Fruit fly (Drosophila melanogaster) whole organism, prepupa: Measurements from ENCODE around the gene CG9536.

Source experiments
- Blimp-1 ChIP-seq: fragments of 200-800 bp; sonication (Bioruptor generic); optimal IDR thresholded peaks from 3 replicates; lab custom pipeline; 2017; ENCODE audit warnings: missing biosample characterization, missing genetic modification characterization, mild to moderate bottlenecking, moderate library complexity, missing genetic modification reagents
- CG10631 ChIP-seq: fragments of 200-800 bp; sonication (Bioruptor generic); optimal IDR thresholded peaks from 2 replicates; lab custom pipeline; 2016; ENCODE audit warnings: missing biosample characterization, missing genetic modification characterization
- CG10669 ChIP-seq: fragments of 200-800 bp; sonication (Bioruptor generic); optimal IDR thresholded peaks from 3 replicates; lab custom pipeline; 2018; ENCODE audit warnings: missing biosample characterization, mild to moderate bottlenecking, missing genetic modification characterization, moderate library complexity
- CG11902 ChIP-seq: fragments of 200-800 bp; sonication (Bioruptor generic); optimal IDR thresholded peaks from 3 replicates; lab custom pipeline; 2016; ENCODE audit warnings: missing biosample characterization, missing genetic modification characterization
- CG15336 ChIP-seq: fragments of 200-800 bp; sonication (Bioruptor generic); IDR thresholded peaks from 2 replicates; pipeline ENCODE4 v1.3.6; 2022; ENCODE audit warnings: missing biosample characterization, missing genetic modification characterization
- CG1621 ChIP-seq: fragments of 200-800 bp; sonication (Bioruptor generic); optimal IDR thresholded peaks from 3 replicates; lab custom pipeline; 2018; ENCODE audit warnings: missing biosample characterization, mild to moderate bottlenecking, missing genetic modification characterization
- CG16779 ChIP-seq: fragments of 200-800 bp; sonication (Bioruptor generic); optimal IDR thresholded peaks from 3 replicates; lab custom pipeline; 2017; ENCODE audit warnings: missing biosample characterization, mild to moderate bottlenecking, missing genetic modification characterization
- CG31627 ChIP-seq: fragments of 200-800 bp; sonication (Bioruptor generic); optimal IDR thresholded peaks from 3 replicates; lab custom pipeline; 2016; ENCODE audit warnings: missing biosample characterization, missing genetic modification characterization
- CG34406 ChIP-seq: fragments of 200-800 bp; sonication (Bioruptor generic); optimal IDR thresholded peaks from 3 replicates; lab custom pipeline; 2016; ENCODE audit warnings: missing biosample characterization, missing genetic modification characterization
- CG3919 ChIP-seq: fragments of 200-800 bp; sonication (Bioruptor generic); optimal IDR thresholded peaks from 3 replicates; lab custom pipeline; 2016; ENCODE audit warnings: missing biosample characterization, missing genetic modification characterization
- CG6163 ChIP-seq: fragments of 200-800 bp; sonication (Bioruptor generic); IDR thresholded peaks from 3 replicates; pipeline ENCODE4 v1.3.6; 2022; ENCODE audit warnings: missing biosample characterization, missing genetic modification characterization
- CG6276 ChIP-seq: fragments of 200-800 bp; sonication (Bioruptor generic); optimal IDR thresholded peaks from 2 replicates; lab custom pipeline; 2017; ENCODE audit warnings: missing biosample characterization, mild to moderate bottlenecking, missing genetic modification characterization
- CG6792 ChIP-seq: fragments of 200-800 bp; sonication (Bioruptor generic); optimal IDR thresholded peaks from 3 replicates; lab custom pipeline; 2016; ENCODE audit warnings: missing biosample characterization, missing genetic modification characterization
- CG6808 ChIP-seq: fragments of 200-800 bp; sonication (Bioruptor generic); optimal IDR thresholded peaks from 3 replicates; lab custom pipeline; 2017; ENCODE audit warnings: missing biosample characterization, missing genetic modification characterization, mild to moderate bottlenecking, moderate library complexity, missing genetic modification reagents
- CG6854 ChIP-seq: fragments of 200-800 bp; sonication (Bioruptor generic); optimal IDR thresholded peaks from 2 replicates; lab custom pipeline; 2017; ENCODE audit warnings: missing biosample characterization, mild to moderate bottlenecking, missing genetic modification characterization
- CG7368 ChIP-seq: fragments of 200-800 bp; sonication (Bioruptor generic); optimal IDR thresholded peaks from 3 replicates; lab custom pipeline; 2016; ENCODE audit warnings: missing biosample characterization, missing genetic modification characterization
- CG8319 ChIP-seq: fragments of 200-800 bp; sonication (Bioruptor generic); optimal IDR thresholded peaks from 3 replicates; lab custom pipeline; 2016; ENCODE audit warnings: missing biosample characterization, missing genetic modification characterization
- CG8632 ChIP-seq: fragments of 200-800 bp; sonication (Bioruptor generic); optimal IDR thresholded peaks from 3 replicates; lab custom pipeline; 2016; ENCODE audit warnings: missing biosample characterization, missing genetic modification characterization
- CG9139 ChIP-seq: fragments of 200-800 bp; sonication (Bioruptor generic); optimal IDR thresholded peaks from 3 replicates; lab custom pipeline; 2017; ENCODE audit warnings: missing biosample characterization, mild to moderate bottlenecking, missing genetic modification characterization
- Eip75B ChIP-seq: fragments of 200-800 bp; sonication (Bioruptor generic); optimal IDR thresholded peaks from 3 replicates; lab custom pipeline; 2016; ENCODE audit warnings: missing biosample characterization, missing genetic modification characterization
- Eip78C ChIP-seq: fragments of 200-800 bp; sonication (Bioruptor generic); peaks from one replicate; lab custom pipeline; 2016; ENCODE audit warnings: missing biosample characterization, missing genetic modification characterization
- Eip93F ChIP-seq: fragments of 200-800 bp; sonication (Bioruptor generic); optimal IDR thresholded peaks from 2 replicates; lab custom pipeline; 2016; ENCODE audit warnings: missing biosample characterization, mild to moderate bottlenecking, missing genetic modification characterization
- Hr38 ChIP-seq: sonication (Bioruptor generic); optimal IDR thresholded peaks from 2 replicates; lab custom pipeline; 2016; ENCODE audit warnings: missing biosample characterization, missing genetic modification characterization
- Hr39 ChIP-seq: fragments of 200-800 bp; sonication (Bioruptor generic); optimal IDR thresholded peaks from 2 replicates; lab custom pipeline; 2016; ENCODE audit warnings: missing biosample characterization, missing genetic modification characterization
- Hr4 ChIP-seq: fragments of 200-800 bp; sonication (Bioruptor generic); optimal IDR thresholded peaks from 3 replicates; lab custom pipeline; 2016; ENCODE audit warnings: missing biosample characterization, missing genetic modification characterization
- Lpt ChIP-seq: fragments of 200-800 bp; sonication (Bioruptor generic); optimal IDR thresholded peaks from 3 replicates; lab custom pipeline; 2016; ENCODE audit warnings: missing biosample characterization, missing genetic modification characterization
- Met ChIP-seq: fragments of 200-800 bp; sonication (Bioruptor generic); optimal IDR thresholded peaks from 3 replicates; lab custom pipeline; 2016; ENCODE audit warnings: missing biosample characterization, missing genetic modification characterization
- OdsH ChIP-seq: fragments of 200-800 bp; sonication (Bioruptor generic); optimal IDR thresholded peaks from 3 replicates; lab custom pipeline; 2016; ENCODE audit warnings: missing biosample characterization, missing genetic modification characterization
- Smox ChIP-seq: fragments of 200-800 bp; sonication (Bioruptor generic); optimal IDR thresholded peaks from 3 replicates; lab custom pipeline; 2016; ENCODE audit warnings: missing biosample characterization, missing genetic modification characterization
- Sox102F ChIP-seq: fragments of 200-800 bp; sonication (Bioruptor generic); optimal IDR thresholded peaks from 2 replicates; lab custom pipeline; 2016; ENCODE audit warnings: missing biosample characterization, mild to moderate bottlenecking, missing genetic modification characterization
- achi ChIP-seq: fragments of 200-800 bp; sonication (Bioruptor generic); optimal IDR thresholded peaks from 3 replicates; lab custom pipeline; 2016; ENCODE audit warnings: missing biosample characterization, missing genetic modification characterization
- acj6 ChIP-seq: fragments of 200-800 bp; sonication (Bioruptor generic); optimal IDR thresholded peaks from 3 replicates; lab custom pipeline; 2016; ENCODE audit warnings: missing biosample characterization, missing genetic modification characterization
- cyc ChIP-seq: fragments of 200-800 bp; sonication (Bioruptor generic); optimal IDR thresholded peaks from 3 replicates; lab custom pipeline; 2016; ENCODE audit warnings: missing biosample characterization, missing genetic modification characterization
- dac ChIP-seq: fragments of 200-800 bp; sonication (Bioruptor generic); optimal IDR thresholded peaks from 2 replicates; lab custom pipeline; 2017; ENCODE audit warnings: missing biosample characterization, mild to moderate bottlenecking, missing genetic modification characterization
- eg ChIP-seq: fragments of 200-800 bp; sonication (Bioruptor generic); IDR thresholded peaks from 3 replicates; pipeline ENCODE4 v1.3.6; 2022; ENCODE audit warnings: missing biosample characterization, missing genetic modification characterization
- esn ChIP-seq: fragments of 200-800 bp; sonication (Bioruptor generic); optimal IDR thresholded peaks from 2 replicates; lab custom pipeline; 2016; ENCODE audit warnings: missing biosample characterization, mild to moderate bottlenecking, missing genetic modification characterization, moderate library complexity
- fd85E ChIP-seq: fragments of 200-800 bp; sonication (Bioruptor generic); optimal IDR thresholded peaks from 3 replicates; lab custom pipeline; 2016; ENCODE audit warnings: missing biosample characterization, missing genetic modification characterization
- fkh ChIP-seq: fragments of 200-800 bp; sonication (Bioruptor generic); optimal IDR thresholded peaks from 3 replicates; lab custom pipeline; 2017; ENCODE audit warnings: missing biosample characterization, mild to moderate bottlenecking, missing genetic modification characterization, moderate library complexity
- lz ChIP-seq: fragments of 200-800 bp; sonication (Bioruptor generic); optimal IDR thresholded peaks from 3 replicates; lab custom pipeline; 2016; ENCODE audit warnings: missing biosample characterization, missing genetic modification characterization
- net ChIP-seq: fragments of 200-800 bp; sonication (Bioruptor generic); optimal IDR thresholded peaks from 3 replicates; lab custom pipeline; 2016; ENCODE audit warnings: missing biosample characterization, missing genetic modification characterization
- pdm3 ChIP-seq: fragments of 200-800 bp; sonication (Bioruptor generic); optimal IDR thresholded peaks from 3 replicates; lab custom pipeline; 2016; ENCODE audit warnings: missing biosample characterization, missing genetic modification characterization
- salr ChIP-seq, 2 experiments: fragments of 200-800 bp; sonication (Bioruptor generic); optimal IDR thresholded peaks; 3 replicates each; lab custom pipeline; 2016 to 2018; ENCODE audit warnings: missing biosample characterization in 2 of 2, missing genetic modification characterization in 2 of 2, mild to moderate bottlenecking in 1 of 2
- svp ChIP-seq: fragments of 200-800 bp; sonication (Bioruptor generic); peaks from one replicate; lab custom pipeline; 2016; ENCODE audit warnings: missing biosample characterization, missing genetic modification characterization
- topi ChIP-seq: fragments of 200-800 bp; sonication (Bioruptor generic); optimal IDR thresholded peaks from 3 replicates; lab custom pipeline; 2016; ENCODE audit warnings: missing biosample characterization, missing genetic modification characterization
- vri ChIP-seq: fragments of 200-800 bp; sonication (Bioruptor generic); optimal IDR thresholded peaks from 3 replicates; lab custom pipeline; 2016; ENCODE audit warnings: missing biosample characterization, mild to moderate bottlenecking, missing genetic modification characterization

Gene CG9536

DNA sequence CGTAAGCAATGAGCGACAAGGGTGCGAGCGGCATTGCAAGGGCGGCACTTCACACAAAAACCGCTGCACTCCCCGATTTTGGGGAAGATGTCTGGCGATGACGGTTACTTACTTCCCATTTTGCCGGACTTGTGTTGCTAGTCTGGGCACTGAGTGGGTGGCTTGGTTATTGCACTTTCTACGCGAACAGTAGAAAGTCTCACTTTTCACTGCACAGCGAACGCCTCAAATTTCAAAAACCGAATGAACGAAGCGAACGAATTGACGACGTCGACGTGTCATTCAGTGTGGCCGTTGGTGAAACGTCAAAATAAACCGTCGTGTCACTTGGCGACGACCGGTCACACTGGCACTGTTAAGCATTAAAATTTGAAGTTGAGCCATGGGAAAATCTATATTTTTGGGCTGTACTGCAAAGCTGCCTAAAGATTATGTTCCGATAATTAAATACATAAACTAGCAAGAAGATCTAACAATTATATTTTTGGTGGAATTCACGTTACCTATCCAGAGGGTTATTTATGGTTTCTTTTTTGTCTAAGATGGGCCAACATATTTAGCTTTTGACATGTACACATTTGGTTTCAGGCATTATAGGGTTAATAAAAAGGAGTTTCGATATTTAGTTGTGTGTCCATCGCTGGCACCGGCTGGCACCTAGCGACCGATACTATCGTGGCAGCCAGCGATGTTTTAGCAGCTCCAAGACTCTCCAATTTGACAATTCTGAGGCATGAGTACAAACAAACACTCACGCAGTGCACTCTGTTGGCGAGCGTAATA, 3.6 kb upstream of the CG9536 start, which contains the start of the genes Sec61alpha and Daxx (continued):
- TF ChIP-seq achi (GFP tag; lab: Kevin White, UChicago) = peak; percentile 93
- peak; percentile 56 to 78 for TF ChIP-seq salr (GFP tag; optimal IDR thresholded peaks at IDR 0.05; lab: Kevin White, UChicago)
- peak; percentile 48 for TF ChIP-seq CG1621 (tag; lab: Kevin White, UChicago)
- no peak for TF ChIP-seq CG6276 (GFP tag; lab: Kevin White, UChicago)
- TF ChIP-seq CG16779 (tag; lab: Kevin White, UChicago) = no peak
- peak; percentile 61 for TF ChIP-seq CG6808
- peak; percentile 85 for TF ChIP-seq esn (GFP tag; lab: Kevin White, UChicago)
- TF ChIP-seq CG31627 (GFP tag; lab: Kevin White, UChicago) = peak; percentile 93
- TF ChIP-seq fd85E = peak; percentile 62
- peak; percentile 86 for TF ChIP-seq CG10631 (GFP tag; lab: Kevin White, UChicago)
- TF ChIP-seq Hr4 (GFP tag; lab: Kevin White, UChicago) = no peak
- peak; percentile 59 for TF ChIP-seq CG8319
- peak; percentile 66 for TF ChIP-seq Hr38 (GFP tag; lab: Kevin White, UChicago)
- TF ChIP-seq lz = peak; percentile 90
- TF ChIP-seq Hr39 (GFP tag; lab: Kevin White, UChicago) = peak; percentile 92
- peak; percentile 90 for TF ChIP-seq Eip78C (GFP tag; lab: Kevin White, UChicago)
- no peak for TF ChIP-seq Blimp-1 (GFP tag; lab: Kevin White, UChicago)
- TF ChIP-seq CG9139 (GFP tag; lab: Kevin White, UChicago) = peak; percentile 1
- TF ChIP-seq CG10669 (GFP tag; lab: Kevin White, UChicago) = peak; percentile 73
- TF ChIP-seq OdsH (GFP tag; lab: Kevin White, UChicago) = peak; percentile 87
- peak; percentile 63 for TF ChIP-seq CG15336 (GFP tag; lab: Robert Waterston, UW)
- peak; percentile 72 for TF ChIP-seq CG7368 (GFP tag; lab: Kevin White, UChicago)
- peak; percentile 96 for TF ChIP-seq svp (GFP tag; lab: Kevin White, UChicago)
- peak; percentile 88 for TF ChIP-seq cyc (GFP tag; lab: Kevin White, UChicago)

DNA sequence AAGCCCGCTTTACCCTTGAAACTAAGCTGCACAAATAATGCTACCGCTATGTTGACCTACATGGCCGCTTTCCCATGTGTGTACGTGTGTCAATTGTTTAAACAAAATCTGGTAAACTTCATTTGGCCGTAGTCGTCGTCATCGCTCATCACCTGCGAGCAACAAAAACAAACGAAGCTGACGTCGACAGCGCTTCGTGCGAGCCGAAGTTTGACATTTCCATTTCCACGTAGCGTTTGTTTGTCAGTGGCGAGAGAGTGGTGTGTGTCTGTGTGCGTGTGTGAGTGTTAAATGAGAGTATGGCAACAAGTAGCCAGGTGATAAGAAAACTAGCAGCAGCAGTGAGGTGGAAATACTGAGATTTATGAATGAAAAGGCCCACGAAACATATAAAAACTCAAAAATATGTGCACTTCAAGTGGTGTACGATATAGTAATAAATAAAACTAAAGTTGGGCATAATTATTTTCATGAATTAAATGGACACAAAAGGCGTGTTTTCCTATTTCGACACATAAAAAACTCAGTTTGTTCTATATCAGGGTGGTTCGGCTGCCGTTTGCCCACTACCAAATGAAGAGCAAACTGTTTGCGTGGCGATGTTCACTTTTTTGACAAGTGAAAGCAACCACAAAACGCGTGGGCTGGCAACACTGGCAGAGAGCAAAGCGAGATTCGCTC, 2.6 kb upstream of the CG9536 start:
- TF ChIP-seq salr (GFP tag; optimal IDR thresholded peaks at IDR 0.05; lab: Kevin White, UChicago) (no peak), Eip78C (GFP tag; lab: Kevin White, UChicago) (peak; percentile 62), CG6792 (GFP tag; lab: Kevin White, UChicago) (no peak), Blimp-1 (GFP tag; lab: Kevin White, UChicago) (peak; percentile 34), esn (GFP tag; lab: Kevin White, UChicago) (no peak), CG1621 (tag; lab: Kevin White, UChicago) (peak; percentile 49), CG31627 (GFP tag; lab: Kevin White, UChicago) (no peak), fkh (GFP tag; lab: Kevin White, UChicago) (peak; percentile 97), achi (GFP tag; lab: Kevin White, UChicago) (peak; percentile 99), Lpt (no peak), net (GFP tag; lab: Kevin White, UChicago) (no peak), CG6808 (peak; percentile 29), OdsH (GFP tag; lab: Kevin White, UChicago) (no peak), pdm3 (GFP tag; lab: Kevin White, UChicago) (peak; percentile 29), Hr4 (GFP tag; lab: Kevin White, UChicago) (peak; percentile 36), CG9139 (GFP tag; lab: Kevin White, UChicago) (no peak), CG6163 (GFP tag; lab: Robert Waterston, UW) (peak; percentile 25; the same call in 1 of the 3 replicates), CG3919 (peak; percentile 23), svp (GFP tag; lab: Kevin White, UChicago) (peak; percentile 49), CG8632 (no peak), acj6 (peak; percentile 18), eg (GFP tag; lab: Robert Waterston, UW) (peak; percentile 3; the same call in 2 of the 3 replicates), CG11902 (no peak), cyc (GFP tag; lab: Kevin White, UChicago) (no peak), CG6276 (GFP tag; lab: Kevin White, UChicago) (peak; percentile 13), lz (peak; percentile 21), CG34406 (GFP tag; lab: Kevin White, UChicago) (no peak), CG6854 (GFP tag; lab: Kevin White, UChicago) (no peak), Met (GFP tag; lab: Kevin White, UChicago) (peak; percentile 14), Sox102F (GFP tag; lab: Kevin White, UChicago) (peak; percentile 13), Eip75B (no peak), Smox (GFP tag; lab: Kevin White, UChicago) (no peak), Hr38 (GFP tag; lab: Kevin White, UChicago) (no peak), dac (no peak), topi (GFP tag; lab: Kevin White, UChicago) (no peak), vri (peak; percentile 35), Eip93F (peak; percentile 37)
